Fruit fly (Drosophila melanogaster): ENCODE results near the gene CG10553.

The CG10553 gene

DNA sequence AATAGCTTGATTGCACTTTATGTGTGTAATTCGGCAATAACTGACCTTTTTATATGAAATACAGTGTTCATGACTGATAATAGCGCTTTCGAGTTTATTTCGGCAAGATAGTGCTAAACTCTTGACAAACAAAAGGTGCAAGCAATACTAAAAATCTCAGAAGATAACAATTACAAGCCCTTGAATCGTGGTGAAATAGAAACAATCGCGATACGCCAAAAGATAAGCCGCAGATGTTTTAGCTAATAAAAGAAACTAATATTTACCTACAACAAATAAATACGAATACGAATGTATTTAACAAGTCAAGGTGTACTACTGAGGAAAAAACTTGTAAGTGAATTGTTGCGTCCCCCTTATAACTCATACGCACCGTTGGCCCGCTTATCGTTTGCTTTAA, 42.6 kb downstream of the CG10553 start:
- TF ChIP-seq Snoo (tag; optimal IDR thresholded peaks at IDR 0.05) (no peak), CG8301 (tag; optimal IDR thresholded peaks at IDR 0.05) (no peak), CG13204 (GFP tag; optimal IDR thresholded peaks at IDR 0.05) (no peak), CG34367 (tag; optimal IDR thresholded peaks at IDR 0.05) (no peak), CG10348 (GFP tag; IDR thresholded peaks at IDR 0.05) (no peak), Pif1B (GFP tag; optimal IDR thresholded peaks at IDR 0.05) (no peak), CG32121 (GFP tag; IDR thresholded peaks at IDR 0.05) (no peak), fd96Ca (GFP tag; IDR thresholded peaks at IDR 0.05) (no peak), CG12605 (GFP tag; IDR thresholded peaks at IDR 0.05) (no peak), Pif1A (GFP tag; optimal IDR thresholded peaks at IDR 0.05) (no peak)

dm6 chr3R:25273537-25273936, 44.4 kb downstream of the CG10553 start, which contains the start of gene CG11878:
TSS of gene CG11878 (plus strand) at chr3R:25273837.
- no peak for TF ChIP-seq CG9948 (tag; optimal IDR thresholded peaks at IDR 0.05)
- TF ChIP-seq CG8301 (tag; optimal IDR thresholded peaks at IDR 0.05): no peak
- TF ChIP-seq CG10348 (GFP tag; IDR thresholded peaks at IDR 0.05): no peak
- TF ChIP-seq Snoo (tag; optimal IDR thresholded peaks at IDR 0.05): no peak
- TF ChIP-seq EcR (GFP tag; optimal IDR thresholded peaks at IDR 0.05): no peak
- no peak for TF ChIP-seq D1 (tag; optimal IDR thresholded peaks at IDR 0.05)
- TF ChIP-seq CG13204 (GFP tag; optimal IDR thresholded peaks at IDR 0.05): no peak
- TF ChIP-seq CG17806 (tag; optimal IDR thresholded peaks at IDR 0.05): no peak

- TF ChIP-seq Ets98B (GFP tag; IDR thresholded peaks at IDR 0.05) (no peak), fd96Ca (GFP tag; IDR thresholded peaks at IDR 0.05) (no peak), CG4496 (GFP tag; IDR thresholded peaks at IDR 0.05) (no peak), CG15710 (tag; optimal IDR thresholded peaks at IDR 0.05) (no peak), Pif1B (GFP tag; optimal IDR thresholded peaks at IDR 0.05) (no peak), CG12605 (GFP tag; IDR thresholded peaks at IDR 0.05) (no peak), Pif1A (GFP tag; optimal IDR thresholded peaks at IDR 0.05) (no peak), Snoo (tag; optimal IDR thresholded peaks at IDR 0.05) (no peak), CG14655 (GFP tag; optimal IDR thresholded peaks at IDR 0.05) (no peak), CG32121 (GFP tag; IDR thresholded peaks at IDR 0.05) (no peak), CG10348 (GFP tag; IDR thresholded peaks at IDR 0.05) (no peak), CG13204 (GFP tag; optimal IDR thresholded peaks at IDR 0.05) (no peak), D1 (tag; optimal IDR thresholded peaks at IDR 0.05) (no peak), CG8301 (tag; optimal IDR thresholded peaks at IDR 0.05) (no peak)
Measured at dm6 chr3R:25269909-25270308, 48.0 kb downstream of the CG10553 start, which contains the start of the genes CG11889 and CG11891. TSS of gene CG11889 (plus strand) at chr3R:25270209. TSS of gene CG11891 (plus strand) at chr3R:25270209.

dm6 chr3R:25266751-25267150, 51.2 kb downstream of the CG10553 start:
- TF ChIP-seq CG14655 (GFP tag; optimal IDR thresholded peaks at IDR 0.05): no peak
- no peak for TF ChIP-seq Pif1B (GFP tag; optimal IDR thresholded peaks at IDR 0.05)
- TF ChIP-seq CG4496 (GFP tag; IDR thresholded peaks at IDR 0.05): no peak
- TF ChIP-seq CG10348 (GFP tag; IDR thresholded peaks at IDR 0.05): no peak
- no peak for TF ChIP-seq CG8301 (tag; optimal IDR thresholded peaks at IDR 0.05)
- TF ChIP-seq rn (GFP tag; IDR thresholded peaks at IDR 0.05): no peak
- TF ChIP-seq CG34367 (tag; optimal IDR thresholded peaks at IDR 0.05): no peak
- TF ChIP-seq CG8159 (tag; optimal IDR thresholded peaks at IDR 0.05): no peak
- TF ChIP-seq gl (tag; optimal IDR thresholded peaks at IDR 0.05): no peak
- no peak for TF ChIP-seq CG12605 (GFP tag; IDR thresholded peaks at IDR 0.05)
- TF ChIP-seq Ets98B (GFP tag; IDR thresholded peaks at IDR 0.05): no peak
